Fruit fly (Drosophila melanogaster) whole organism, wandering third instar larva: Measurements from ENCODE around the gene Sgs8.

ENCODE experiments used
- Abd-B ChIP-seq: fragments of >200 bp; optimal IDR thresholded peaks from 2 replicates; lab custom pipeline; 2017; ENCODE audit warnings: missing biosample characterization, missing genetic modification characterization
- CG32264 ChIP-seq: fragments of 200-800 bp; sonication (Bioruptor generic); optimal IDR thresholded peaks from 2 replicates; lab custom pipeline; 2016; ENCODE audit warnings: missing biosample characterization, missing genetic modification characterization
- CG9705 ChIP-seq: fragments of 200-800 bp; sonication (Bioruptor generic); optimal IDR thresholded peaks from 2 replicates; lab custom pipeline; 2018; ENCODE audit warnings: missing biosample characterization, mild to moderate bottlenecking, missing genetic modification characterization
- CrebA ChIP-seq: fragments of 200-800 bp; sonication (Bioruptor generic); optimal IDR thresholded peaks from 2 replicates; lab custom pipeline; 2016; ENCODE audit warnings: missing biosample characterization, mild to moderate bottlenecking, missing genetic modification characterization, borderline replicate concordance
- Dif ChIP-seq: fragments of 200-275, 200-300 bp; sonication (Bioruptor generic); optimal IDR thresholded peaks from 2 replicates; lab custom pipeline; 2018; ENCODE audit warnings: missing biosample characterization, missing genetic modification characterization; ENCODE audit not compliant: partially characterized antibody
- GATAd ChIP-seq: sonication (Bioruptor generic); optimal IDR thresholded peaks from 2 replicates; lab custom pipeline; 2016; ENCODE audit warnings: missing biosample characterization, missing genetic modification characterization
- Hnf4 ChIP-seq: fragments of 200-800 bp; sonication (Bioruptor generic); optimal IDR thresholded peaks from 2 replicates; lab custom pipeline; 2016; ENCODE audit warnings: missing biosample characterization, mild to moderate bottlenecking, missing genetic modification characterization
- Hr78 ChIP-seq: fragments of >200 bp; optimal IDR thresholded peaks from 2 replicates; lab custom pipeline; 2017; ENCODE audit warnings: missing biosample characterization, missing genetic modification characterization
- Hr83 ChIP-seq: fragments of 200-300 bp; sonication (Bioruptor generic); optimal IDR thresholded peaks from 2 replicates; lab custom pipeline; 2016; ENCODE audit warnings: missing biosample characterization, mild to moderate bottlenecking, missing genetic modification characterization, moderate library complexity; ENCODE audit not compliant: poor library complexity, severe bottlenecking
- Jra ChIP-seq: sonication (Bioruptor generic); optimal IDR thresholded peaks from 2 replicates; lab custom pipeline; 2016; ENCODE audit warnings: missing biosample characterization, missing genetic modification characterization
- Mio ChIP-seq: sonication (Bioruptor generic); optimal IDR thresholded peaks from 2 replicates; lab custom pipeline; 2016; ENCODE audit warnings: missing biosample characterization, missing genetic modification characterization
- Myc ChIP-seq: fragments of >200 bp; optimal IDR thresholded peaks from 2 replicates; lab custom pipeline; 2017
- N ChIP-seq: fragments of >200 bp; optimal IDR thresholded peaks from 2 replicates; lab custom pipeline; 2018; ENCODE audit warnings: missing biosample characterization, missing external identifiers, missing genetic modification characterization
- OdsH ChIP-seq: fragments of 200-800 bp; sonication (Bioruptor generic); optimal IDR thresholded peaks from 2 replicates; lab custom pipeline; 2016; ENCODE audit warnings: missing biosample characterization, mild to moderate bottlenecking, missing genetic modification characterization
- Rel ChIP-seq, 2 experiments: fragments of 200-800 bp; sonication (Bioruptor generic) in 1 of 2; optimal IDR thresholded peaks; 2 replicates in 1 of 2; 3 replicates in 1 of 2; lab custom pipeline; 2016 to 2019; ENCODE audit warnings: mild to moderate bottlenecking in 2 of 2, missing biosample characterization in 2 of 2, missing genetic modification characterization in 2 of 2, moderate library complexity in 1 of 2
- Sp1 ChIP-seq: fragments of 200-800 bp; sonication (Bioruptor generic); optimal IDR thresholded peaks from 3 replicates; lab custom pipeline; 2019; ENCODE audit warnings: missing biosample characterization, mild to moderate bottlenecking, missing genetic modification characterization, moderate library complexity
- Vsx2 ChIP-seq: fragments of 200-300, 225-300 bp; sonication (Bioruptor generic); optimal IDR thresholded peaks from 2 replicates; lab custom pipeline; 2018; ENCODE audit warnings: missing biosample characterization, missing genetic modification characterization; ENCODE audit not compliant: partially characterized antibody
- br ChIP-seq: fragments of 200-800 bp; sonication (Bioruptor generic); optimal IDR thresholded peaks from 2 replicates; lab custom pipeline; 2016; ENCODE audit warnings: missing biosample characterization, missing genetic modification characterization
- brk ChIP-seq: fragments of 200-800 bp; sonication (Bioruptor generic); optimal IDR thresholded peaks from 2 replicates; lab custom pipeline; 2016; ENCODE audit warnings: missing biosample characterization, mild to moderate bottlenecking, missing genetic modification characterization
- dl ChIP-seq, 2 experiments: fragments of 175-275, 200-275 bp in 1 of 2; fragments of 200-275 bp in 1 of 2; sonication (Bioruptor generic); optimal IDR thresholded peaks; lab custom pipeline; 2018; ENCODE audit warnings: mild to moderate bottlenecking in 2 of 2, missing biosample characterization in 2 of 2, missing genetic modification characterization in 2 of 2, moderate library complexity in 2 of 2; ENCODE audit not compliant: partially characterized antibody in 2 of 2, insufficient read depth in 1 of 2
- dmrt93B ChIP-seq: fragments of 200-800 bp; sonication (Bioruptor generic); optimal IDR thresholded peaks from 2 replicates; lab custom pipeline; 2018; ENCODE audit warnings: missing biosample characterization, mild to moderate bottlenecking, missing genetic modification characterization
- dsf ChIP-seq: sonication (Bioruptor generic); optimal IDR thresholded peaks from 2 replicates; lab custom pipeline; 2016; ENCODE audit warnings: missing biosample characterization, missing genetic modification characterization, borderline replicate concordance
- ey ChIP-seq: fragments of 200-800 bp; sonication (Bioruptor generic); optimal IDR thresholded peaks from 2 replicates; lab custom pipeline; 2016; ENCODE audit warnings: missing biosample characterization, missing genetic modification characterization
- fru ChIP-seq: fragments of 200-800 bp; sonication (Bioruptor generic); optimal IDR thresholded peaks from 3 replicates; lab custom pipeline; 2016; ENCODE audit warnings: missing biosample characterization, mild to moderate bottlenecking, missing genetic modification characterization
- h ChIP-seq: fragments of 200-800 bp; sonication (Bioruptor generic); optimal IDR thresholded peaks from 3 replicates; lab custom pipeline; 2016; ENCODE audit warnings: missing biosample characterization, mild to moderate bottlenecking, missing genetic modification characterization
- lola ChIP-seq: fragments of >200 bp; optimal IDR thresholded peaks from 2 replicates; lab custom pipeline; 2017; ENCODE audit warnings: missing biosample characterization, missing genetic modification characterization
- psq ChIP-seq: fragments of 200-800 bp; sonication (Bioruptor generic); optimal IDR thresholded peaks from 3 replicates; lab custom pipeline; 2017; ENCODE audit warnings: missing biosample characterization, mild to moderate bottlenecking, missing genetic modification characterization, moderate library complexity
- rgr ChIP-seq: fragments of 200-800 bp; sonication (Bioruptor generic); optimal IDR thresholded peaks from 3 replicates; lab custom pipeline; 2016; ENCODE audit warnings: missing biosample characterization, mild to moderate bottlenecking, missing genetic modification characterization
- sage ChIP-seq: fragments of 200-800 bp; sonication (Bioruptor generic); optimal IDR thresholded peaks from 2 replicates; lab custom pipeline; 2016; ENCODE audit warnings: missing biosample characterization, mild to moderate bottlenecking, missing genetic modification characterization
- sv ChIP-seq: fragments of 200-800 bp; sonication (Bioruptor generic); optimal IDR thresholded peaks from 3 replicates; lab custom pipeline; 2016; ENCODE audit warnings: missing biosample characterization, missing genetic modification characterization
- tai ChIP-seq: sonication (Bioruptor generic); optimal IDR thresholded peaks from 2 replicates; lab custom pipeline; 2016; ENCODE audit warnings: missing biosample characterization, missing genetic modification characterization
- usp ChIP-seq: fragments of >200 bp; optimal IDR thresholded peaks from 2 replicates; lab custom pipeline; 2017; ENCODE audit warnings: missing biosample characterization, missing genetic modification characterization
- woc ChIP-seq: sonication (Bioruptor generic); optimal IDR thresholded peaks from 2 replicates; lab custom pipeline; 2016; ENCODE audit warnings: missing biosample characterization, mild to moderate bottlenecking, missing genetic modification characterization

The Sgs8 gene

dm6 chr3L:11493090-11493807 is 15.9 kb downstream of the Sgs8 start:
- TF ChIP-seq Hnf4 (GFP tag; lab: Kevin White, UChicago) = peak; percentile 29
- TF ChIP-seq brk (GFP tag; lab: Kevin White, UChicago) = peak; percentile 19
- TF ChIP-seq CG32264 = no peak
- peak; percentile 25 for TF ChIP-seq fru (GFP tag; lab: Kevin White, UChicago)
- TF ChIP-seq tai (GFP tag; lab: Kevin White, UChicago) = peak; percentile 35
- peak; percentile 4 for TF ChIP-seq CG9705 (GFP tag; lab: Kevin White, UChicago)
- TF ChIP-seq Sp1 = peak; percentile 45
- TF ChIP-seq usp = no peak
- peak in 1 of 2 experiments; percentile 42 for TF ChIP-seq dl (GFP tag; optimal IDR thresholded peaks at IDR 0.05; lab: Kevin White, UChicago; ENCODE audit: insufficient read depth in 1 of 2, partially characterized antibody in 2 of 2)
- TF ChIP-seq Abd-B (GFP tag; lab: Kevin White, UChicago) = no peak
- peak; percentile 12 for TF ChIP-seq h
- TF ChIP-seq Vsx2 (GFP tag; lab: Kevin White, UChicago) = peak; percentile 27
- TF ChIP-seq psq (GFP tag; lab: Kevin White, UChicago) = peak; percentile 12
- TF ChIP-seq Dif = peak; percentile 7
- TF ChIP-seq, all 38 proteins: peak for 11

dm6 chr3L:11492457-11492856 is 16.7 kb downstream of the Sgs8 start:
- TF ChIP-seq dl (GFP tag; optimal IDR thresholded peaks at IDR 0.05; lab: Kevin White, UChicago; ENCODE audit: insufficient read depth in 1 of 2, partially characterized antibody in 2 of 2) (no peak), Abd-B (GFP tag; lab: Kevin White, UChicago) (no peak), N (no peak), Mio (GFP tag; lab: Kevin White, UChicago) (no peak), rgr (GFP tag; lab: Kevin White, UChicago) (peak; percentile 28), Rel (GFP tag; optimal IDR thresholded peaks at IDR 0.05; lab: Kevin White, UChicago) (no peak), Rel (tag; optimal IDR thresholded peaks at IDR 0.05; lab: Kevin White, UChicago) (peak; percentile 11), br (peak; percentile 40), Vsx2 (GFP tag; lab: Kevin White, UChicago) (peak; percentile 66), psq (GFP tag; lab: Kevin White, UChicago) (peak; percentile 8)
- TF ChIP-seq, all 38 proteins: peak for 5

dm6 chr3L:11491874-11492268 is 17.3 kb downstream of the Sgs8 start:
- TF ChIP-seq CrebA (GFP tag; lab: Kevin White, UChicago) = no peak
- no peak for TF ChIP-seq lola
- TF ChIP-seq sv (GFP tag; lab: Kevin White, UChicago) = no peak
- no peak for TF ChIP-seq Hr83 (GFP tag; lab: Kevin White, UChicago)
- TF ChIP-seq rgr (GFP tag; lab: Kevin White, UChicago) = no peak
- no peak for TF ChIP-seq Abd-B (GFP tag; lab: Kevin White, UChicago)
- no peak for TF ChIP-seq OdsH
- TF ChIP-seq GATAd (GFP tag; lab: Kevin White, UChicago) = no peak
- TF ChIP-seq Hr78 = no peak
- TF ChIP-seq Jra (GFP tag; lab: Kevin White, UChicago) = no peak
- no peak for TF ChIP-seq sage
- TF ChIP-seq ey (GFP tag; lab: Kevin White, UChicago) = no peak
- TF ChIP-seq dmrt93B (GFP tag; lab: Kevin White, UChicago) = no peak
- TF ChIP-seq woc (GFP tag; lab: Kevin White, UChicago) = no peak
- TF ChIP-seq Myc = no peak
- TF ChIP-seq dsf (GFP tag; lab: Kevin White, UChicago) = no peak
- TF ChIP-seq Hnf4 (GFP tag; lab: Kevin White, UChicago) = no peak
